Fruit fly (Drosophila melanogaster): Measurements from ENCODE around the gene Cpr76Ba.

Gene Cpr76Ba

DNA sequence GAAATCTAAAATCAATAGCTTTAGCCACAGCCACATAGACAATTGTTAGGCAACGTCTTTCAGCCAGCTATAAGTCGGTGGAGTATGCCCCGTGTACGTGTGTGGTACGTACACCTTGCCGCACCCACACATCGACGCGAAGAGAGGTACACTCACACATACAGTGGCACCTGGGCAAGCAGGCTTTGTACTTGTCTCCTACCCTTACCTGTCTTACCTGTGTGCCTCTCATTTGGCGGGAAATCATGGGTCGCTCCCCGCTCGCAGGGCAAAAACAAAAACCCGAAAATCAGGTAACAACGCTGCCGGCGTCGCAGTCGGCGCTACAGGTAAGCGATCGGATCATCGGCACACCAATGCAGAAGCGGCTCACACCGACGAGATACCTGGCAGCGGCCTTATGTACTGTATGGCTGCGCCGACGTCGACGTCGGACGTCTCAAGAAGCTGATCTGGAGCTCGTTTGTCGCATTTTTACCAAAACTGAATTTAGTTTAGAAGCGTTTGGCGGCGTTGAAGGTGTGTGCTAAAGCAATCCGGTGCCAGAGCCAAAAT, 44.1 kb upstream of the Cpr76Ba start:
- TF ChIP-seq vri (GFP tag; optimal IDR thresholded peaks at IDR 0.05) (peak; percentile 30), Eip78C (GFP tag) (peak; percentile 33), Sox102F (GFP tag; optimal IDR thresholded peaks at IDR 0.05) (peak; percentile 34), ss (GFP tag; optimal IDR thresholded peaks at IDR 0.05) (peak in 1 of 2 experiments; percentile 19), CG6808 (GFP tag; optimal IDR thresholded peaks at IDR 0.05) (peak; percentile 16), CG6854 (GFP tag; optimal IDR thresholded peaks at IDR 0.05) (peak; percentile 49), Smox (GFP tag; optimal IDR thresholded peaks at IDR 0.05) (no peak), CG3919 (GFP tag; optimal IDR thresholded peaks at IDR 0.05) (peak; percentile 15), dsx (GFP tag; optimal IDR thresholded peaks at IDR 0.05; ENCODE audit: poor library complexity, severe bottlenecking) (peak; percentile 17), fd85E (GFP tag; optimal IDR thresholded peaks at IDR 0.05) (no peak), CG6163 (GFP tag; IDR thresholded peaks at IDR 0.05) (no peak)

- TF ChIP-seq CG6163 (GFP tag; IDR thresholded peaks at IDR 0.05) (peak; percentile 71), Eip78C (GFP tag) (peak; percentile 97), CG32006 (GFP tag; optimal IDR thresholded peaks at IDR 0.05) (peak; percentile 86), Sox14 (GFP tag; optimal IDR thresholded peaks at IDR 0.05) (peak; percentile 64), CG6808 (GFP tag; optimal IDR thresholded peaks at IDR 0.05) (peak; percentile 16), CG31627 (GFP tag; optimal IDR thresholded peaks at IDR 0.05) (peak; percentile 74), CG8119 (GFP tag; IDR thresholded peaks at IDR 0.05) (peak; percentile 95), CG11762 (GFP tag; optimal IDR thresholded peaks at IDR 0.05; ENCODE audit: insufficient read depth) (peak; percentile 84), CG3919 (GFP tag; optimal IDR thresholded peaks at IDR 0.05) (peak; percentile 77), CG8319 (GFP tag; optimal IDR thresholded peaks at IDR 0.05) (peak; percentile 67), OdsH (GFP tag; optimal IDR thresholded peaks at IDR 0.05) (peak; percentile 87), pdm3 (GFP tag; optimal IDR thresholded peaks at IDR 0.05) (peak; percentile 86), CG11902 (GFP tag; optimal IDR thresholded peaks at IDR 0.05) (peak; percentile 30), Ets96B (tag; optimal IDR thresholded peaks at IDR 0.05) (peak; percentile 74), CG6276 (GFP tag; optimal IDR thresholded peaks at IDR 0.05) (peak; percentile 94), Ets21C (GFP tag; optimal IDR thresholded peaks at IDR 0.05) (peak; percentile 69), CG6792 (GFP tag; optimal IDR thresholded peaks at IDR 0.05) (peak; percentile 86), fkh (GFP tag; optimal IDR thresholded peaks at IDR 0.05) (no peak), Eip75B (GFP tag; optimal IDR thresholded peaks at IDR 0.05) (peak; percentile 87), svp (GFP tag) (peak; percentile 93), topi (GFP tag; optimal IDR thresholded peaks at IDR 0.05) (peak; percentile 81), Lpt (GFP tag; optimal IDR thresholded peaks at IDR 0.05) (peak; percentile 73), CG6854 (GFP tag; optimal IDR thresholded peaks at IDR 0.05) (no peak), CG10669 (GFP tag; optimal IDR thresholded peaks at IDR 0.05) (peak; percentile 55), dac (GFP tag; optimal IDR thresholded peaks at IDR 0.05) (peak; percentile 16), Eip93F (GFP tag; optimal IDR thresholded peaks at IDR 0.05) (no peak), CG15336 (GFP tag; IDR thresholded peaks at IDR 0.05) (peak; percentile 93), ss (GFP tag; optimal IDR thresholded peaks at IDR 0.05) (no peak), CG4318 (GFP tag; optimal IDR thresholded peaks at IDR 0.05) (peak; percentile 80), acj6 (GFP tag; optimal IDR thresholded peaks at IDR 0.05) (peak; percentile 84), CG7368 (GFP tag; optimal IDR thresholded peaks at IDR 0.05) (peak; percentile 73), Sox15 (GFP tag; optimal IDR thresholded peaks at IDR 0.05) (peak; percentile 62), CG3032 (tag; optimal IDR thresholded peaks at IDR 0.05) (peak; percentile 60), salr (GFP tag; optimal IDR thresholded peaks at IDR 0.05) (peak in 1 of 2 experiments; percentile 84), vri (GFP tag; optimal IDR thresholded peaks at IDR 0.05) (peak; percentile 49), Met (GFP tag; optimal IDR thresholded peaks at IDR 0.05) (peak; percentile 84), CG16779 (tag; optimal IDR thresholded peaks at IDR 0.05) (peak; percentile 71), Hr38 (GFP tag; optimal IDR thresholded peaks at IDR 0.05) (no peak), fd59A (GFP tag; optimal IDR thresholded peaks at IDR 0.05) (peak; percentile 36), Smox (GFP tag; optimal IDR thresholded peaks at IDR 0.05) (peak; percentile 85), CG8632 (GFP tag; optimal IDR thresholded peaks at IDR 0.05) (peak; percentile 87), dsx (GFP tag; optimal IDR thresholded peaks at IDR 0.05; ENCODE audit: poor library complexity, severe bottlenecking) (peak; percentile 46), Blimp-1 (GFP tag; optimal IDR thresholded peaks at IDR 0.05) (peak; percentile 8), CG11294 (GFP tag; IDR thresholded peaks at IDR 0.05) (peak; percentile 61), fd85E (GFP tag; optimal IDR thresholded peaks at IDR 0.05) (peak; percentile 55), Gug (GFP tag; IDR thresholded peaks at IDR 0.05) (peak; percentile 56)
Measured at dm6 chr3L:19561745-19562144, 43.6 kb upstream of the Cpr76Ba start.

All from whole organism, prepupa.